Worm (Caenorhabditis elegans): ENCODE data around the gene npr-35.

Gene npr-35

ce11 chrIV:7794709-7795108 is 51.1 kb downstream of the npr-35 start, which contains the start of gene ntp-1:
ntp-1 (minus strand) TSS chrIV:7794809.
- no peak for TF ChIP-seq nhr-11 (tag; optimal IDR thresholded peaks at IDR 0.05)
